Worm (Caenorhabditis elegans): ENCODE measurements around the gene ttr-51.
A peak's percentile ranks its signal among the peaks of the same experiment; 100 is the strongest.

Gene ttr-51

ce11 chrIV:13272494-13272893 is 20.4 kb upstream of the ttr-51 start, which contains the start of gene unc-26:
TSS of gene unc-26 (minus strand) at chrIV:13272516.
- no peak for TF ChIP-seq hmbx-1 (tag; optimal IDR thresholded peaks at IDR 0.05)
- no peak for TF ChIP-seq hnd-1 (tag; optimal IDR thresholded peaks at IDR 0.05)
- no peak for TF ChIP-seq ceh-13 (GFP tag; optimal IDR thresholded peaks at IDR 0.05)
- TF ChIP-seq hmg-4 (GFP tag; optimal IDR thresholded peaks at IDR 0.05): no peak
- TF ChIP-seq tbx-37 (GFP tag; conservative IDR thresholded peaks at IDR 0.05): no peak
- TF ChIP-seq ceh-36 (tag; optimal IDR thresholded peaks at IDR 0.05): no peak
- TF ChIP-seq scrt-1 (GFP tag; IDR thresholded peaks at IDR 0.05): no peak

DNA sequence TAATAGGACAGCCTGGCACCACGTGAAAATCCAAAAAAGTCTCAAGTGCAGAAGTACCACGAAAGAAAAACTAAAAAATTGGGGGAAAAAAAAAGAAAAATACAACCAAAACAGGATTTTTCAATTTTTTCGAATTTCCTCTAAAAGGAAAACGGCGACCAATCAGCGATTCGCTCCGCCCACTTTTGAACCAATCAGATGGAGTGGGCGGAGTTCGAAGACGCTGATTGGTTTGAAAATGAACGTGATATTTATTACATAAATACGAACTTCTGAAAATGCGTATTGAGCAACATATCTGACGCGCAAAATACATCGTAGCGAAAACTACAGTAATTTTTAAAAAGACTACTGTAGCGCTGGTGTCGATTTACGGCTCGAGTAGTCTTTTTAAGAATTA is 16.3 kb upstream of the ttr-51 start:
- TF ChIP-seq hnd-1 (tag; optimal IDR thresholded peaks at IDR 0.05) (no peak), tbx-37 (GFP tag; conservative IDR thresholded peaks at IDR 0.05) (no peak), hmg-4 (GFP tag; optimal IDR thresholded peaks at IDR 0.05) (no peak), flt-1 (GFP tag; IDR thresholded peaks at IDR 0.05) (no peak), hmbx-1 (tag; optimal IDR thresholded peaks at IDR 0.05) (no peak), ama-1 (optimal IDR thresholded peaks at IDR 0.05) (no peak), tra-4 (tag; optimal IDR thresholded peaks at IDR 0.05) (no peak), ets-7 (tag; optimal IDR thresholded peaks at IDR 0.05) (no peak), sea-1 (GFP tag; conservative IDR thresholded peaks at IDR 0.05) (no peak), tbx-11 (GFP tag; IDR thresholded peaks at IDR 0.05) (no peak), pes-1 (GFP tag; IDR thresholded peaks at IDR 0.05) (no peak), F13C5.2 (tag; optimal IDR thresholded peaks at IDR 0.05) (no peak)

DNA sequence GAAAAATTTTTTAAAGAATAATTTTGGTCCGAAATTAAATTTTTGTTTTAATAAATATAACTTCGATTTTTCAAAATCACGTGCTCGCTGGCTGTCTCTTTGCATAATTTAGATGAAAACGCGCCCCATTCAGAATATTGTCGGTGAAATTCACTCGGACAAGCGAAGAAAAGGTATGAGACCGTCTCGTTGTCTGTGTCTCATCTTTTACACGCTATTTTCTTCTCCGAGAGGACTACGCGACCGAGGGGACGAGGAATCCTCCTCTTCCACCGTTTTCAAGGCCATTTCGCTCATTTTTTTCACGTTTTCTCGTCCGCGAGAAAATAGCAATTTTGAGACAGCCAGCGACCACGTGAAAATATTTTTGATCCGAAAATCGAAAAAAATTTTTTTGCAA is 10.7 kb upstream of the ttr-51 start:
- peak; percentile 40; the same call in 1 of the 2 replicates for TF ChIP-seq tbx-37 (GFP tag; conservative IDR thresholded peaks at IDR 0.05)

DNA sequence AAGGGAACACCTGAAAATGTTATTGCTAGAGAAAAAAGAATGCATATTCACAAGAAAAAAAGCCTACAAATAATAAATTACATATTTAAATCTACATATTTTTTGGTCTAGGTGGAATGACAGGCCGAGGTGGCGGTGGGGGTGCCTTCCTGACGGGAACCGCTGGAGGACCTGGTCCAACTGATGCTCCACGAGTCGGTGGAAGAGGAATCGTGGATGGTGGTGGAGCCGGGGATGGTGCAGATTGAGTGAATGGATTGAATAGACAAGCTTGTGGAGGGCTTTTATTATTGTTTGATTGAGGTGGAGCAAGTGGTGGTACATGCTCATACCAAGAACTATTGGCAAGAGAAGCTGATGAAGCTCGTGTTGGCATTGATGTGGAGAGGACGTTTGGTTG is 9.7 kb upstream of the ttr-51 start:
- TF ChIP-seq scrt-1 (GFP tag; IDR thresholded peaks at IDR 0.05): no peak
- TF ChIP-seq ceh-36 (tag; optimal IDR thresholded peaks at IDR 0.05): no peak
- TF ChIP-seq hnd-1 (tag; optimal IDR thresholded peaks at IDR 0.05): no peak
- TF ChIP-seq flt-1 (GFP tag; IDR thresholded peaks at IDR 0.05): no peak
- no peak for TF ChIP-seq aly-1 (tag; optimal IDR thresholded peaks at IDR 0.05)
- no peak for TF ChIP-seq pes-1 (GFP tag; IDR thresholded peaks at IDR 0.05)
- TF ChIP-seq hmg-4 (GFP tag; optimal IDR thresholded peaks at IDR 0.05): no peak
- no peak for TF ChIP-seq tbx-11 (GFP tag; IDR thresholded peaks at IDR 0.05)
- no peak for TF ChIP-seq F13C5.2 (tag; optimal IDR thresholded peaks at IDR 0.05)
- no peak for TF ChIP-seq sea-1 (GFP tag; conservative IDR thresholded peaks at IDR 0.05)
- TF ChIP-seq ets-7 (tag; optimal IDR thresholded peaks at IDR 0.05): no peak
- TF ChIP-seq ama-1 (optimal IDR thresholded peaks at IDR 0.05): no peak

- no peak for TF ChIP-seq ceh-13 (GFP tag; optimal IDR thresholded peaks at IDR 0.05)
- no peak for TF ChIP-seq ets-7 (tag; optimal IDR thresholded peaks at IDR 0.05)
- TF ChIP-seq aly-1 (tag; optimal IDR thresholded peaks at IDR 0.05): no peak
- no peak for TF ChIP-seq pes-1 (GFP tag; IDR thresholded peaks at IDR 0.05)
Measured at ce11 chrIV:13258872-13259271, 6.8 kb upstream of the ttr-51 start, which contains the start of gene JC8.16. TSS of gene JC8.16 (plus strand) at chrIV:13259172.

ce11 chrIV:13255886-13256285 is 3.8 kb upstream of the ttr-51 start, which contains the start of gene bus-12:
TSS of gene bus-12 (plus strand) at chrIV:13256186.
- no peak for TF ChIP-seq pes-1 (GFP tag; IDR thresholded peaks at IDR 0.05)
- no peak for TF ChIP-seq F13C5.2 (tag; optimal IDR thresholded peaks at IDR 0.05)
- TF ChIP-seq ceh-13 (GFP tag; optimal IDR thresholded peaks at IDR 0.05): no peak
- TF ChIP-seq ceh-36 (tag; optimal IDR thresholded peaks at IDR 0.05): no peak

DNA sequence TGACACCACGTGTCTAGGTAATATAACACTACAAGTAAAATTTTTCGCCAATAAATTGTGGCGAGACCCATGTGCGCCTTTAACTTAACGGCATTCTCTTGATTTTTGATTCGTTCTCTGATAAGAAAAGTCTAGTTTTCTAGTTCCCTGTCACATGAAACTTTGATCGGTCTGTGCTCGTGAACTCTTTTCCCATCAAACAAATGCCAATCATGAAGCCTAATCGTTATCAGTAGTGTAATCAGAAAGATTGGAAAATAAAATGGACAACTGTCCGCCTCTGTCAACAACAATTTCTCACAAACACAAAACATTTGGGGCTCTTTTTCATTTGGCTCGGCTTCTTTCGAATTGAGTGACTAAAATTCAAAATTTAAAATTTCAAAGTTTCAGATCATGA is 1.7 kb upstream of the ttr-51 start, which contains the start of gene ttr-45:
TSS of gene ttr-45 (plus strand) at position 385 of the 400 bp plus-strand sequence.
- TF ChIP-seq scrt-1 (GFP tag; IDR thresholded peaks at IDR 0.05): no peak
- no peak for TF ChIP-seq tra-4 (tag; optimal IDR thresholded peaks at IDR 0.05)
- no peak for TF ChIP-seq hnd-1 (tag; optimal IDR thresholded peaks at IDR 0.05)
- no peak for TF ChIP-seq B0310.2 (tag; optimal IDR thresholded peaks at IDR 0.05)
- no peak for TF ChIP-seq pes-1 (GFP tag; IDR thresholded peaks at IDR 0.05)
- no peak for TF ChIP-seq sea-1 (GFP tag; conservative IDR thresholded peaks at IDR 0.05)
- no peak for TF ChIP-seq tbx-37 (GFP tag; conservative IDR thresholded peaks at IDR 0.05)
- no peak for TF ChIP-seq flt-1 (GFP tag; IDR thresholded peaks at IDR 0.05)
- TF ChIP-seq ets-7 (tag; optimal IDR thresholded peaks at IDR 0.05): no peak
- TF ChIP-seq hmbx-1 (tag; optimal IDR thresholded peaks at IDR 0.05): no peak
- no peak for TF ChIP-seq hmg-4 (GFP tag; optimal IDR thresholded peaks at IDR 0.05)
- no peak for TF ChIP-seq aly-1 (tag; optimal IDR thresholded peaks at IDR 0.05)
- TF ChIP-seq tbx-11 (GFP tag; IDR thresholded peaks at IDR 0.05): no peak

DNA sequence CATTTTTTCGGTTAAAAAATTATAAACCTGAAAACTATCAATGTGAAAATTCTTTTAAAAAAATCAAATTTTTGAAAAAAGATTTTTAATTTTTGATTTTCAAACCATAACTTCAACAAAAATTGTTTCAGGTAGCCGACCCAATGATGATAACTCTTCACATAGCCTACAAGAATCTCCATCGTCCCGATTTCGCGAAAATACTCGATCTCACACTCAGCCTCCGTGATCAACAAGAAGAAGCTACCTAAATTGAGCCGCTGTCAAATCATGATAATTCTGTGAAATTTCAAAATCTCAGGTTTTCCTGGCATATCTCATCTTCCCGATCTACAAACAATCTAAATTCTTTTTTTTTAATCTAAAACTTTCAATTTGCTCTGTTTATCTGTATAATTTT is 1.9 kb downstream of the ttr-51 start:
- TF ChIP-seq tra-4 (tag; optimal IDR thresholded peaks at IDR 0.05) (no peak), ets-7 (tag; optimal IDR thresholded peaks at IDR 0.05) (no peak), pes-1 (GFP tag; IDR thresholded peaks at IDR 0.05) (no peak), hmg-4 (GFP tag; optimal IDR thresholded peaks at IDR 0.05) (no peak), aly-1 (tag; optimal IDR thresholded peaks at IDR 0.05) (no peak), tbx-11 (GFP tag; IDR thresholded peaks at IDR 0.05) (no peak), tbx-37 (GFP tag; conservative IDR thresholded peaks at IDR 0.05) (no peak), flt-1 (GFP tag; IDR thresholded peaks at IDR 0.05) (no peak), F13C5.2 (tag; optimal IDR thresholded peaks at IDR 0.05) (no peak), hnd-1 (tag; optimal IDR thresholded peaks at IDR 0.05) (no peak), B0310.2 (tag; optimal IDR thresholded peaks at IDR 0.05) (no peak), ceh-13 (GFP tag; optimal IDR thresholded peaks at IDR 0.05) (no peak), scrt-1 (GFP tag; IDR thresholded peaks at IDR 0.05) (no peak), sea-1 (GFP tag; conservative IDR thresholded peaks at IDR 0.05) (no peak), ceh-36 (tag; optimal IDR thresholded peaks at IDR 0.05) (no peak), ama-1 (optimal IDR thresholded peaks at IDR 0.05) (no peak), hmbx-1 (tag; optimal IDR thresholded peaks at IDR 0.05) (no peak)
